Worm (Caenorhabditis elegans): ENCODE results near the gene F20G2.3.

F20G2.3 gene

ce11 chrV:13789362-13789761, 21.1 kb upstream of the F20G2.3 start (continued):
- TF ChIP-seq elt-2 (tag; optimal IDR thresholded peaks at IDR 0.05) (peak; percentile 75), grh-1 (GFP tag; IDR thresholded peaks at IDR 0.05) (peak; percentile 55), lin-35 (GFP tag; optimal IDR thresholded peaks at IDR 0.05) (peak; percentile 79 to 80), fos-1 (tag; optimal IDR thresholded peaks at IDR 0.05) (peak; percentile 76), egl-27 (tag; optimal IDR thresholded peaks at IDR 0.05) (peak; percentile 21 to 68), swsn-7 (tag; optimal IDR thresholded peaks at IDR 0.05) (peak; percentile 81), hlh-17 (GFP tag; optimal IDR thresholded peaks at IDR 0.05; ENCODE audit: borderline replicate concordance) (no peak), nhr-76 (tag; optimal IDR thresholded peaks at IDR 0.05) (no peak), sox-4 (tag; optimal IDR thresholded peaks at IDR 0.05) (peak; percentile 60), isw-1 (GFP tag; IDR thresholded peaks at IDR 0.05) (peak; percentile 70), aly-2 (tag; optimal IDR thresholded peaks at IDR 0.05) (peak; percentile 34), dpl-1 (GFP tag; optimal IDR thresholded peaks at IDR 0.05) (peak; percentile 30 to 76 (median 65)), lin-14 (GFP tag; optimal IDR thresholded peaks at IDR 0.05) (peak; percentile 98), C34B4.2 (tag; optimal IDR thresholded peaks at IDR 0.05) (no peak), blmp-1 (tag; optimal IDR thresholded peaks at IDR 0.05) (peak; percentile 65), fkh-4 (tag; optimal IDR thresholded peaks at IDR 0.05; ENCODE audit: borderline replicate concordance) (no peak), nhr-85 (tag) (peak; percentile 75), fkh-8 (tag; optimal IDR thresholded peaks at IDR 0.05) (peak; percentile 85), mef-2 (tag; optimal IDR thresholded peaks at IDR 0.05) (peak; percentile 66), lin-13 (GFP tag; optimal IDR thresholded peaks at IDR 0.05) (peak; percentile 74), pqm-1 (tag; optimal IDR thresholded peaks at IDR 0.05) (peak; percentile 29), lin-39 (tag; optimal IDR thresholded peaks at IDR 0.05) (peak; percentile 49), tbx-2 (tag; optimal IDR thresholded peaks at IDR 0.05) (peak; percentile 87), nhr-47 (tag; optimal IDR thresholded peaks at IDR 0.05) (peak; percentile 83), nhr-12 (tag; optimal IDR thresholded peaks at IDR 0.05) (no peak), lin-15B (tag; optimal IDR thresholded peaks at IDR 0.05) (peak; percentile 88), ama-1 (optimal IDR thresholded peaks at IDR 0.05) (peak; percentile 15)

DNA sequence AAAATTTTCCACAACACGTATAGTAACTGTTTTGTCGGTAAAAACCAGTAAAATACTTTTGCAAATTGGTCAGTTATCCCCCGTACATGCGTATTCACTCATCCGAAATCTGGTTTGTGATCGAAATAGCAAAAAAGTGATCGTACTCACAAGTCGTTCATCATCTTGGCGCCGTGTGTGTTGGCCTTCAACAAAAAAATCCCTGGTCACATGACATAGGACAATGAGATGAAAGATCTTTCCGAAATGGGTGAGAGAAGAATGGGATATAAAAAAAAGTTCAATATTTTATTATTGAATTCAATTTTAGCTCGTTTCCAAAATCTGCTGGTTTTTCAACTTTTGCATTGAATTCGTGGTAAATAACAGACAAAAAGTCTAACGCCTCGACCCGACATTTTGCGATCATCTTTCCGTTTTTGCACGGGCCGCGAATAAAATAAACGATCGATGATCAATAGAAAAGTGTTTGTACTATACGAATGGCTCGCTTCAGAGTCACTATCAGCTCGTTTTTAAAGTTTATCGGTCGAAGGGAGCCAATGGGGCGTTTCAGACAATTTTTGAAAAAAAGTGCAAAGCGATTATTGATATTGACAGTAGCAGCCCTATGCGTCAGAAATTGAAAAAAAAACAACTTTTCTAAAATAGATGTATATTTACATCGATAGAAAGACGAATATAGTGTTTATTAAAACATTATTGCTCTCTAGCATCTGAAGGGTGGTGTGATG, 19.8 kb upstream of the F20G2.3 start:
- no peak for TF ChIP-seq swsn-7 (tag; optimal IDR thresholded peaks at IDR 0.05)
- peak in 1 of 2 experiments; percentile 3 for TF ChIP-seq mdl-1 (tag; optimal IDR thresholded peaks at IDR 0.05)
- no peak for TF ChIP-seq unc-86 (tag; optimal IDR thresholded peaks at IDR 0.05)
- no peak for TF ChIP-seq mab-9 (GFP tag; IDR thresholded peaks at IDR 0.05)
- TF ChIP-seq elt-3 (tag; optimal IDR thresholded peaks at IDR 0.05): peak in 1 of 6 experiments; percentile 15
- TF ChIP-seq nhr-11 (tag; optimal IDR thresholded peaks at IDR 0.05): no peak
- TF ChIP-seq sup-37 (GFP tag; optimal IDR thresholded peaks at IDR 0.05): no peak
- no peak for TF ChIP-seq mef-2 (tag; optimal IDR thresholded peaks at IDR 0.05)
- TF ChIP-seq efl-1 (optimal IDR thresholded peaks at IDR 0.05): no peak
- peak in 1 of 2 experiments; percentile 91 for TF ChIP-seq efl-1 (GFP tag; optimal IDR thresholded peaks at IDR 0.05 in 1 of 2)
- TF ChIP-seq blmp-1 (tag; optimal IDR thresholded peaks at IDR 0.05): peak; percentile 53
- TF ChIP-seq nhr-90 (tag; optimal IDR thresholded peaks at IDR 0.05; ENCODE audit: poor library complexity): peak; percentile 51
- no peak for TF ChIP-seq aly-2 (tag; optimal IDR thresholded peaks at IDR 0.05)
- peak; percentile 75 for TF ChIP-seq lin-14 (GFP tag; optimal IDR thresholded peaks at IDR 0.05)
- TF ChIP-seq lsy-2 (tag; optimal IDR thresholded peaks at IDR 0.05): peak in 1 of 2 experiments; percentile 57
- peak in 1 of 3 experiments; percentile 2 for TF ChIP-seq ceh-82 (tag; optimal IDR thresholded peaks at IDR 0.05)
- no peak for TF ChIP-seq nhr-12 (tag; optimal IDR thresholded peaks at IDR 0.05)
- TF ChIP-seq egl-27 (tag; optimal IDR thresholded peaks at IDR 0.05): no peak
- peak; percentile 44 for TF ChIP-seq irx-1 (tag; optimal IDR thresholded peaks at IDR 0.05)
- TF ChIP-seq Y116A8C.19 (tag; optimal IDR thresholded peaks at IDR 0.05; ENCODE audit: borderline replicate concordance): no peak
- TF ChIP-seq lir-3 (tag; optimal IDR thresholded peaks at IDR 0.05; ENCODE audit: poor library complexity): peak; percentile 31
- TF ChIP-seq ztf-4 (tag; optimal IDR thresholded peaks at IDR 0.05): peak; percentile 57
- peak; percentile 35 for TF ChIP-seq nhr-20 (tag; optimal IDR thresholded peaks at IDR 0.05)
- TF ChIP-seq nhr-47 (tag; optimal IDR thresholded peaks at IDR 0.05): peak; percentile 44
- peak; percentile 26 for TF ChIP-seq C16A3.4 (tag; optimal IDR thresholded peaks at IDR 0.05)
- no peak for TF ChIP-seq pqm-1 (tag; optimal IDR thresholded peaks at IDR 0.05)
- no peak for TF ChIP-seq vab-15 (tag; optimal IDR thresholded peaks at IDR 0.05)
- no peak for TF ChIP-seq tbx-2 (tag; optimal IDR thresholded peaks at IDR 0.05)
- TF ChIP-seq dsc-1 (tag; optimal IDR thresholded peaks at IDR 0.05): no peak
- no peak for TF ChIP-seq ets-5 (GFP tag; IDR thresholded peaks at IDR 0.05)
- no peak for TF ChIP-seq ces-1 (GFP tag; optimal IDR thresholded peaks at IDR 0.05)
- TF ChIP-seq nhr-71 (tag; optimal IDR thresholded peaks at IDR 0.05): peak; percentile 80
